Fruit fly (Drosophila melanogaster): ENCODE measurements around the gene Pss.

DNA sequence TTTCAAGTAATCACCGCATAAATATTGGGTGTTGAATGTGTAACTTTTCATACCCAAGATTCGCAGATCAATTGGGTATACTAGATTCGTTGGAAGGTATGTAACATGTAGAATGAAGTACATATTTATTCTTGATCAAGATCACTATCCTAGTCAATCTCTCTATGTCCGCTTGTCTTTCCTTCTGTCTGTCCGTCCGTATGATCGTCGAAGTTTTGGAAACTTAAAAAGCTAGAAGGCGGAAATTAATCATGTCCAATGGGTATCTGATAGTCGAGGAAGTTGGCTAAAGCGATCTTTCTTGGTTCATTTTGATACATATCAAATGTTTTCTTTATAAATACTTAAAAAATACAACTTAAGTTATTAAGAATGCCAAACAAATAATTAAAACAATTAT lies 38.3 kb downstream of the Pss start:
- TF ChIP-seq usp (GFP tag; optimal IDR thresholded peaks at IDR 0.05) (no peak), CG8478 (optimal IDR thresholded peaks at IDR 0.05) (no peak)

All from whole organism.